Worm (Caenorhabditis elegans) whole organism, late embryonic: ENCODE results near the gene srsx-31.
"Not testable (repeated sequence)": the region's sequence is repeated elsewhere in the genome, so short reads cannot be mapped to it uniquely, and the experiment has no call there.

Experiments
- C08G9.2 ChIP-seq: sonication (generic microtip); optimal IDR thresholded peaks from 2 replicates; lab custom pipeline; 2016; ENCODE audit warnings: mild to moderate bottlenecking, missing genetic modification characterization, moderate library complexity, missing compliant biosample characterization
- C38D4.7 ChIP-seq: fragments of 200-800 bp; sonication (Bioruptor generic); optimal IDR thresholded peaks from 2 replicates; lab custom pipeline; 2018; ENCODE audit warnings: mild to moderate bottlenecking, missing genetic modification characterization, moderate library complexity, missing compliant biosample characterization
- F13H6.1 ChIP-seq: sonication (generic microtip); optimal IDR thresholded peaks from 2 replicates; lab custom pipeline; 2016; ENCODE audit warnings: missing genetic modification characterization, missing compliant biosample characterization
- ceh-14 ChIP-seq: sonication (generic microtip); optimal IDR thresholded peaks from 2 replicates; lab custom pipeline; 2016; ENCODE audit warnings: missing genotype, missing genetic modification characterization, missing compliant biosample characterization
- ceh-2 ChIP-seq: sonication (generic microtip); optimal IDR thresholded peaks from 2 replicates; lab custom pipeline; 2016; ENCODE audit warnings: missing genotype, missing genetic modification characterization, missing compliant biosample characterization
- ceh-22 ChIP-seq: sonication (generic microtip); optimal IDR thresholded peaks from 2 replicates; lab custom pipeline; 2017; ENCODE audit warnings: missing biosample characterization, missing genetic modification characterization
- ceh-24 ChIP-seq: sonication (generic microtip); optimal IDR thresholded peaks from 2 replicates; lab custom pipeline; 2016; ENCODE audit warnings: mild to moderate bottlenecking, missing genetic modification characterization, missing compliant biosample characterization
- ceh-30 ChIP-seq: fragments of 150-350 bp; optimal IDR thresholded peaks from 2 replicates; lab custom pipeline; 2014; ENCODE audit warnings: missing biosample characterization, missing genetic modification characterization
- ceh-45 ChIP-seq: fragments of 200-800 bp; sonication (Bioruptor generic); IDR thresholded peaks from 2 replicates; pipeline ENCODE4 v1.3.6; 2022; ENCODE audit warnings: missing genetic modification reagents, missing genetic modification characterization, missing compliant biosample characterization
- ceh-48 ChIP-seq: sonication (generic microtip); optimal IDR thresholded peaks from 2 replicates; lab custom pipeline; 2016; ENCODE audit warnings: missing genetic modification characterization, inconsistent platforms, missing compliant biosample characterization
- ceh-6 ChIP-seq: fragments of 200-800 bp; sonication (Bioruptor generic); optimal IDR thresholded peaks from 2 replicates; lab custom pipeline; 2018; ENCODE audit warnings: mild to moderate bottlenecking, missing genetic modification characterization, missing compliant biosample characterization
- dmd-4 ChIP-seq: sonication (generic microtip); optimal IDR thresholded peaks from 2 replicates; lab custom pipeline; 2016; ENCODE audit warnings: borderline replicate concordance, missing genetic modification characterization, missing compliant biosample characterization
- dve-1 ChIP-seq: sonication (generic microtip); optimal IDR thresholded peaks from 2 replicates; lab custom pipeline; 2017; ENCODE audit warnings: antibody characterized with exemption, mild to moderate bottlenecking, missing genetic modification characterization, missing compliant biosample characterization
- elt-2 ChIP-seq: sonication (generic microtip); optimal IDR thresholded peaks from 2 replicates; lab custom pipeline; 2016; ENCODE audit warnings: missing genetic modification reagents, missing genetic modification characterization, missing compliant biosample characterization
- eyg-1 ChIP-seq: sonication (generic microtip); optimal IDR thresholded peaks from 2 replicates; lab custom pipeline; 2016; ENCODE audit warnings: missing genotype, missing genetic modification characterization, missing compliant biosample characterization
- gmeb-2 ChIP-seq: sonication (generic microtip); optimal IDR thresholded peaks from 2 replicates; lab custom pipeline; 2016; ENCODE audit warnings: missing genetic modification characterization, inconsistent platforms, missing compliant biosample characterization
- hlh-15 ChIP-seq: sonication (generic microtip); optimal IDR thresholded peaks from 2 replicates; lab custom pipeline; 2016; ENCODE audit warnings: missing genetic modification characterization, missing compliant biosample characterization
- hlh-6 ChIP-seq: sonication (generic microtip); optimal IDR thresholded peaks from 2 replicates; lab custom pipeline; 2016; ENCODE audit warnings: missing genotype, missing genetic modification characterization, missing compliant biosample characterization
- hlh-8 ChIP-seq: sonication (generic microtip); optimal IDR thresholded peaks from 2 replicates; lab custom pipeline; 2016; ENCODE audit warnings: missing genotype, missing genetic modification characterization, missing compliant biosample characterization
- lin-11 ChIP-seq: fragments of 200-800 bp; sonication (Bioruptor generic); optimal IDR thresholded peaks from 2 replicates; lab custom pipeline; 2018; ENCODE audit warnings: mild to moderate bottlenecking, missing genetic modification characterization, missing compliant biosample characterization
- nfya-1 ChIP-seq: sonication (generic microtip); optimal IDR thresholded peaks from 2 replicates; lab custom pipeline; 2017; ENCODE audit warnings: missing genetic modification characterization, mild to moderate bottlenecking, missing compliant biosample characterization, antibody characterized with exemption, moderate library complexity
- nhr-11 ChIP-seq: fragments of 150-350 bp; optimal IDR thresholded peaks from 2 replicates; lab custom pipeline; 2014; ENCODE audit warnings: missing biosample characterization, missing genetic modification characterization
- nhr-232 ChIP-seq: sonication (generic microtip); optimal IDR thresholded peaks from 2 replicates; lab custom pipeline; 2016; ENCODE audit warnings: missing genetic modification characterization, missing compliant biosample characterization
- odd-2 ChIP-seq: sonication (generic microtip); optimal IDR thresholded peaks from 2 replicates; lab custom pipeline; 2017; ENCODE audit warnings: antibody characterized with exemption, mild to moderate bottlenecking, missing genetic modification characterization, missing compliant biosample characterization
- pag-3 ChIP-seq: sonication (generic microtip); optimal IDR thresholded peaks from 2 replicates; lab custom pipeline; 2016; ENCODE audit warnings: missing compliant biosample characterization, missing genetic modification characterization, borderline replicate concordance
- pat-9 ChIP-seq: fragments of 200-800 bp; sonication (Bioruptor generic); optimal IDR thresholded peaks from 2 replicates; lab custom pipeline; 2018; ENCODE audit warnings: mild to moderate bottlenecking, missing genetic modification characterization, moderate library complexity, missing compliant biosample characterization
- ref-2 ChIP-seq: sonication (generic microtip); optimal IDR thresholded peaks from 2 replicates; lab custom pipeline; 2016; ENCODE audit warnings: missing genetic modification characterization, missing compliant biosample characterization
- rnt-1 ChIP-seq: sonication (generic microtip); optimal IDR thresholded peaks from 2 replicates; lab custom pipeline; 2016; ENCODE audit warnings: missing genetic modification characterization, missing compliant biosample characterization
- sdc-2 ChIP-seq: sonication (generic microtip); optimal IDR thresholded peaks from 2 replicates; lab custom pipeline; 2016; ENCODE audit warnings: missing genotype, missing genetic modification characterization, missing compliant biosample characterization
- syd-9 ChIP-seq: sonication (generic microtip); optimal IDR thresholded peaks from 2 replicates; lab custom pipeline; 2016; ENCODE audit warnings: mild to moderate bottlenecking, missing genetic modification characterization, moderate library complexity, missing compliant biosample characterization
- ttx-3 ChIP-seq: sonication (generic microtip); optimal IDR thresholded peaks from 2 replicates; lab custom pipeline; 2016; ENCODE audit warnings: missing genetic modification reagents, missing genetic modification characterization, missing compliant biosample characterization
- unc-3 ChIP-seq, 2 experiments: fragments of 200-800 bp in 1 of 2; sonication (Bioruptor generic) in 1 of 2; sonication (generic microtip) in 1 of 2; conservative IDR thresholded peaks in 1 of 2; optimal IDR thresholded peaks in 1 of 2; 2 replicates each; pipeline versions ENCODE4 v1.3.6 to Lab custom; 2016 to 2022; ENCODE audit warnings: missing compliant biosample characterization in 2 of 2, missing genetic modification characterization in 2 of 2, missing genetic modification reagents in 1 of 2
- unc-42 ChIP-seq: sonication (generic microtip); optimal IDR thresholded peaks from 2 replicates; lab custom pipeline; 2016; ENCODE audit warnings: missing genotype, missing genetic modification characterization, missing compliant biosample characterization
- unc-55 ChIP-seq: sonication (generic microtip); optimal IDR thresholded peaks from 2 replicates; lab custom pipeline; 2017; ENCODE audit warnings: missing biosample characterization, missing genetic modification reagents, missing genetic modification characterization
- ztf-16 ChIP-seq: sonication (generic microtip); optimal IDR thresholded peaks from 2 replicates; lab custom pipeline; 2017; ENCODE audit warnings: missing genetic modification characterization, missing compliant biosample characterization

srsx-31 gene

DNA sequence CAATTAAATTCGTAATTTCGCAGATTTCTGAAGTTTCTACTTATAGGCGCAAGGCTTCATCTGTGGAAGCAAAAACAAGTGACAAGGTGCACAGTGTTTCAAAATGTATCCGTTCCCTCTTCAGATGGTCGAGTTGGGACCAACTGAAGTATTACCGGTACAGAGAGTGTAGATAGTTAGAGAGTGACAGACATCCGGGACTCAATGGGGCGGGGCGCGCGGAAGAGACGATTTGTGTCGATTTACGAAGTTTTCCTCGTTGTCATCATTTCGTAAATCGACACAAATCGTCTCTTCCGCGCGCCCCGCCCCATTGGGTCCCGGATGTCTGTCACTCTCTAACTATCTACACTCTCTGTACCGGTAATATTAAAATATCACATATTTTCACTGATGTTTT, 31.2 kb upstream of the srsx-31 start, which contains the start of gene C03E10.3:
TSS of gene C03E10.3 (plus strand) at position 301 of the 400 bp plus-strand sequence.
- TF ChIP-seq pat-9 (tag; lab: Kevin White, UChicago); ztf-16 (tag; lab: Kevin White, UChicago); gmeb-2: not testable (repeated sequence)

DNA sequence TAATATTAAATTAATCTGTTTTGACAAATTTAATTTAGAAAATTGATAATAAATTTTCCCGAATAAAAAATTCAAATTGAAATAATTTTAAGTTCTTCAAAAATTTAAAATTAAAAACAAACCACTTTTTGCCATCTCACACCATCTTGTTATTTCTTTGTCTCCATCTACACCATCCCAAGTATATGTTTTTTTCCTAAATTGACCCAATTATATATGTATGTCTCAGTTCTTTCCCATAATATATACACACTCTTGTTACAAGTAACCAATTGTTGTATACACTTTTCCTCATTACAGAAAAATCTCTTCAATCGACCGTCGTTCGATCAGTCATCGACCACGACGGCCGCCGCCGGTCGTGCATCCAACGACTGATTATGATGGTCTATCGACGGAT, 27.4 kb upstream of the srsx-31 start, which contains the start of gene gly-20:
TSS of gene gly-20 (plus strand) at position 301 of the 400 bp plus-strand sequence.
- no peak for TF ChIP-seq ceh-24 (tag; lab: Kevin White, UChicago)
- TF ChIP-seq lin-11 (tag; lab: Kevin White, UChicago), result no peak
- no peak for TF ChIP-seq ceh-45 (GFP tag; lab: Robert Waterston, UW)
- TF ChIP-seq dve-1 (tag; lab: Kevin White, UChicago), result no peak
- TF ChIP-seq nhr-11 (tag; lab: Kevin White, UChicago), result no peak
- TF ChIP-seq hlh-6, result no peak
- TF ChIP-seq hlh-8 (tag; lab: Kevin White, UChicago), result no peak
- TF ChIP-seq ceh-2 (tag; lab: Kevin White, UChicago), result no peak
- TF ChIP-seq ceh-22, result no peak
- no peak for TF ChIP-seq nfya-1 (tag; lab: Kevin White, UChicago)
- no peak for TF ChIP-seq rnt-1 (tag; lab: Kevin White, UChicago)
- no peak for TF ChIP-seq pag-3 (tag; lab: Kevin White, UChicago)
- TF ChIP-seq nhr-232, result no peak
- TF ChIP-seq dmd-4, result no peak
- TF ChIP-seq hlh-15 (tag; lab: Kevin White, UChicago), result no peak
- no peak for TF ChIP-seq ref-2 (tag; lab: Kevin White, UChicago)

DNA sequence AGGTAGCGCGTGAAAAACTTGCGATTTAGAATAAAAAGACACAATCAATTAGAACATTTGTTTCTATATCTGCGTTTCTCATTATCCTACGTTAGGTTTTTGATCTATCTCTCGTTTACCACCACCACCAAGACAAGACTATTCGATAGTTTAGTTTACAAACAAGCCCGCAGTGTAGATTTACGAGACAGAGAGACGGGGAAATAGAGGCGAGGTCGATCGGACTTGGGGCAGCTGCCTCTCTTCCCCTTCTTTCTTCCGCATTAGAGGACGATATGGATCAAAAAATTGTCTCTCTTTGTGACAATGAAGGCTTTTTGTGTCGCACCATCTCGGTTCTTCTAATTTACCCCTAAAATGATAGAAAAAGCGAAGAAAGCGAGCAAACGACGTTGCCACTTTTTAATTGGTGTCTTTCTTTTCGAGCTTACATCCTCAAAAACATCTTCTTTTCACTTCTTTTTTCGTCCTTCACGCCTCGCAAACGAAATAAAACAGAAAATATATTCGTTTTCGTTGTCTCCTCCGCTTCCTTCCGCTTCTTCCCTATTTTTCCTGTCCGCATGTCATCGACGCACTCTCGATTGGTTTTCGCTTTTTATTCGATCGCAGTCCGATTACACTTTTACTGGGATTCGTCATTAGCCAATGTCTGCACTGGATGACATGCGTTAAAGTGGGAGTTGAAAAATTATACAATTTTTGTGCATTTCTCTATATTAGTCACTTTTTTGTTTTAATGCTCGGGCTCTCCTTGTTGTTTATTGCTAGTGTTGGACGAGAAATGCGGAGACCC, 26.7 kb upstream of the srsx-31 start:
- TF ChIP-seq ceh-24 (tag; lab: Kevin White, UChicago) (no peak), unc-55 (GFP tag; lab: Kevin White, UChicago) (peak; percentile 67), C08G9.2 (tag; lab: Kevin White, UChicago) (no peak), ceh-14 (tag; lab: Kevin White, UChicago) (no peak), ceh-30 (tag; lab: Kevin White, UChicago) (no peak), hlh-8 (tag; lab: Kevin White, UChicago) (no peak), F13H6.1 (tag; lab: Kevin White, UChicago) (no peak), ttx-3 (tag; lab: Kevin White, UChicago) (no peak), unc-42 (peak; percentile 37), ceh-2 (tag; lab: Kevin White, UChicago) (no peak), odd-2 (tag; lab: Kevin White, UChicago) (no peak), nfya-1 (tag; lab: Kevin White, UChicago) (peak; percentile 28), syd-9 (tag; lab: Kevin White, UChicago) (no peak), elt-2 (no peak), C38D4.7 (no peak)

DNA sequence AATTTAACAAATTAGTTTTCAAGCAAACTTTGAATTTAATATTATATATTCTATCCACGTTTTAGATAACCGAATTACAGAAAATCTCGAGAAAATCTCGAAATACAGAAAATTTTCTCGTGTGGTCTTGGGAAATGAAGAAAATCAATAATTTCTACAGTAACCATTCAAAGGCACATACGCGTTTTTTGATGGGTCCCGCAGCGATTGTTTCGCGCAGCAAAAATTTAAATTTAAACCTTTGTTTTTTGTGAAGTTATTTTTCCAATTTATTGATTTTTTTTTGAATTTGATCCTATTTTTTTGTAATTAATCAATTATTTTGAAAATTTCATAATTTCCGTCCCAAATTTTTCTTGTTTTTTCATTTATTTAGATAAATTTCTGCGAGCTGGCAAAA, 24.7 kb upstream of the srsx-31 start:
- TF ChIP-seq ceh-48 (peak; percentile 13), ceh-2 (tag; lab: Kevin White, UChicago) (no peak)

DNA sequence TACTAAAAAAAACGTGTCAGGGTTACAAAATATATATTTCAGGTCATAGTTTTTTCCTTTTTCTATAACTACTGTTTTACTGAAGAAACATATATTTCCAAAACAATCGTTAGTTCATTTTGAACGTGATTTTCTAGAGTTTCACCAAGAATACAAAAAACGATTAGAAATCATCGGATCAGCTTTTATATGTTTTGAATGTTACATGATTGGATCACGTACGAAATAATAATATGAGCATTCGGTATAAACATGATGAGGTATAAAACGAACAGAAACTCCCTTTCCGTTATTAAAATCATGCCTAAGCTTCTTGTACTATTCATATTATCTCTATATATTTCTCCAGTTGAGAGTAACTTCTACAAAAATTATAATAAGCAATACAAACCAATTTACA, 18.0 kb upstream of the srsx-31 start, which contains the start of gene clec-223:
TSS of gene clec-223 (plus strand) at position 301 of the 400 bp plus-strand sequence.
- TF ChIP-seq hlh-15 (tag; lab: Kevin White, UChicago) (no peak), eyg-1 (tag; lab: Kevin White, UChicago) (no peak), ceh-45 (GFP tag; lab: Robert Waterston, UW) (no peak), ceh-6 (GFP tag; lab: Kevin White, UChicago) (no peak), nhr-11 (tag; lab: Kevin White, UChicago) (no peak), sdc-2 (tag; lab: Kevin White, UChicago) (no peak), unc-3 (GFP tag; conservative IDR thresholded peaks at IDR 0.05; lab: Robert Waterston, UW) (no peak), unc-3 (tag; optimal IDR thresholded peaks at IDR 0.05; lab: Kevin White, UChicago) (no peak)
